Worm (Caenorhabditis elegans): ENCODE data around the gene idpb-4.
A peak's percentile ranks its signal among the peaks of the same experiment; 100 is the strongest.

The idpb-4 gene

ce11 chrII:8716231-8716878 is 21.0 kb downstream of the idpb-4 start, which contains the start of the genes cyn-11 and T01B7.5 (continued):
- TF ChIP-seq ceh-32 (tag; optimal IDR thresholded peaks at IDR 0.05; ENCODE audit: poor library complexity) = no peak
- peak; percentile 32; the same call in 1 of the 2 replicates for TF ChIP-seq lin-38 (GFP tag; IDR thresholded peaks at IDR 0.05)
- no peak for TF ChIP-seq hif-1 (tag; optimal IDR thresholded peaks at IDR 0.05)
- no peak for TF ChIP-seq nhr-76 (tag; optimal IDR thresholded peaks at IDR 0.05)
- no peak for TF ChIP-seq F10B5.3 (tag; optimal IDR thresholded peaks at IDR 0.05)
- TF ChIP-seq unc-62 (GFP tag; optimal IDR thresholded peaks at IDR 0.05 in 1 of 2) = no peak
- TF ChIP-seq unc-62 (tag; optimal IDR thresholded peaks at IDR 0.05) = no peak
- TF ChIP-seq unc-39 (tag; optimal IDR thresholded peaks at IDR 0.05) = no peak
- TF ChIP-seq Y75B8A.6 (GFP tag; IDR thresholded peaks at IDR 0.05) = no peak
- TF ChIP-seq fos-1 (tag; optimal IDR thresholded peaks at IDR 0.05) = no peak
- TF ChIP-seq dve-1 (tag; optimal IDR thresholded peaks at IDR 0.05; ENCODE audit: insufficient read depth) = no peak
- TF ChIP-seq dpl-1 (GFP tag; optimal IDR thresholded peaks at IDR 0.05) = peak; percentile 25
- no peak for TF ChIP-seq ama-1 (optimal IDR thresholded peaks at IDR 0.05)
- TF ChIP-seq nhr-10 (tag; optimal IDR thresholded peaks at IDR 0.05) = no peak

- TF ChIP-seq zfp-2 (tag; optimal IDR thresholded peaks at IDR 0.05) (no peak), duxl-1 (tag; optimal IDR thresholded peaks at IDR 0.05; ENCODE audit: poor library complexity) (no peak), nhr-77 (tag; optimal IDR thresholded peaks at IDR 0.05) (no peak), vab-7 (GFP tag; IDR thresholded peaks at IDR 0.05) (no peak), F26F4.8 (GFP tag; conservative IDR thresholded peaks at IDR 0.05) (no peak), sdz-12 (GFP tag; optimal IDR thresholded peaks at IDR 0.05) (no peak), mdt-29 (GFP tag; IDR thresholded peaks at IDR 0.05) (no peak), snpc-1.2 (GFP tag; IDR thresholded peaks at IDR 0.05) (no peak), unc-39 (tag; optimal IDR thresholded peaks at IDR 0.05) (no peak), gei-8 (GFP tag; optimal IDR thresholded peaks at IDR 0.05) (no peak), nhr-25 (tag; optimal IDR thresholded peaks at IDR 0.05; ENCODE audit: borderline replicate concordance, insufficient read depth) (no peak), spr-1 (tag; optimal IDR thresholded peaks at IDR 0.05) (no peak), zfp-3 (GFP tag; conservative IDR thresholded peaks at IDR 0.05) (no peak), F10B5.3 (tag; optimal IDR thresholded peaks at IDR 0.05) (no peak), arid-1 (GFP tag; conservative IDR thresholded peaks at IDR 0.05) (no peak), ztf-7 (tag; optimal IDR thresholded peaks at IDR 0.05) (no peak), madf-9 (GFP tag; conservative IDR thresholded peaks at IDR 0.05) (no peak), ama-1 (optimal IDR thresholded peaks at IDR 0.05) (no peak), pqm-1 (tag; optimal IDR thresholded peaks at IDR 0.05) (no peak)
Measured at ce11 chrII:8714913-8715447, 22.4 kb downstream of the idpb-4 start, which contains the start of the genes rab-21 and T01B7.13. Gene rab-21, minus strand, starts transcription at chrII:8715013. Gene T01B7.13, plus strand, starts transcription at chrII:8715397.

DNA sequence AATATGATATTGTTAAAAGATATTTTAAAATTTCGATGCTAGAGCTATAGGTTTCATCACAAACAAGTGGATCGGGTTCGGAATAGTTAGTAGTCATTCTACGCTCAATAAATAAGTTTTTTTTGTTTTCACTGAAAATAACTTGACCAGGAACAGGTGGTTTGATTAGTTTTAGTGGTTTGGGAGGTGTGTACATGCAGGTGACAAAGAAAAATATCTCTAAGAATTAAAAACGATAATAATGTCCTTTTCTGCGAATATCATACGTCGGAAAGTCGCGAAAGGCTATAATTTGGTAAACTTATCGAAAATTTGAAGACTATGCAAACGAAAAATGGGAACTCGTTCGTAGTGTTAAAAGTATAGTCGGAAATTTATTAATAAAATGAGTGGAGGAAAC is 27.0 kb downstream of the idpb-4 start, which contains the start of gene srg-15:
Gene srg-15, minus strand, starts transcription at position 101 of the 400 bp plus-strand sequence.
- TF ChIP-seq aly-2 (tag; optimal IDR thresholded peaks at IDR 0.05) = no peak
- no peak for TF ChIP-seq nhr-111 (GFP tag; optimal IDR thresholded peaks at IDR 0.05)
- no peak for TF ChIP-seq mdt-29 (GFP tag; IDR thresholded peaks at IDR 0.05)
- TF ChIP-seq nhr-77 (tag; optimal IDR thresholded peaks at IDR 0.05) = no peak
- no peak for TF ChIP-seq dmd-8 (GFP tag; IDR thresholded peaks at IDR 0.05)
- no peak for TF ChIP-seq php-3 (GFP tag; IDR thresholded peaks at IDR 0.05)
- TF ChIP-seq jun-1 (tag; optimal IDR thresholded peaks at IDR 0.05) = no peak
- TF ChIP-seq ceh-44 (GFP tag; IDR thresholded peaks at IDR 0.05) = no peak
- TF ChIP-seq mep-1 (tag; optimal IDR thresholded peaks at IDR 0.05) = no peak
- TF ChIP-seq nhr-48 (tag; optimal IDR thresholded peaks at IDR 0.05) = no peak
- TF ChIP-seq zfp-3 (GFP tag; conservative IDR thresholded peaks at IDR 0.05) = no peak
- TF ChIP-seq lin-39 (tag; optimal IDR thresholded peaks at IDR 0.05) = no peak
- no peak for TF ChIP-seq madf-5 (GFP tag; IDR thresholded peaks at IDR 0.05)

Data from whole organism, L4 larva.